Worm (Caenorhabditis elegans) whole organism, L3 larva: ENCODE data around the gene C36H8.1.

Source experiments
- ama-1 ChIP-seq: fragments of 150-350 bp; optimal IDR thresholded peaks from 2 replicates; lab custom pipeline; 2018
- mdl-1 ChIP-seq: fragments of 150-350 bp; optimal IDR thresholded peaks from 2 replicates; lab custom pipeline; 2014; ENCODE audit warnings: missing biosample characterization, missing genetic modification characterization
- nhr-237 ChIP-seq: fragments of 150-350 bp; optimal IDR thresholded peaks from 2 replicates; lab custom pipeline; 2014; ENCODE audit warnings: missing biosample characterization, missing genetic modification characterization
- unc-39 ChIP-seq: sonication (generic microtip); optimal IDR thresholded peaks from 4 replicates; lab custom pipeline; 2017; ENCODE audit warnings: missing biosample characterization, missing genetic modification characterization

ce11 chrIV:12762782-12763181 lies 18.2 kb upstream of the C36H8.1 start:
- TF ChIP-seq unc-39 (tag; lab: Kevin White, UChicago) (no peak), mdl-1 (tag; lab: Kevin White, UChicago) (no peak), ama-1 (no peak), nhr-237 (tag; lab: Kevin White, UChicago) (no peak)
